Worm (Caenorhabditis elegans) whole organism, young adult: ENCODE data around the gene fmo-3.

Experiments
- F10E7.11 ChIP-seq: sonication (generic microtip); optimal IDR thresholded peaks from 2 replicates; lab custom pipeline; 2017; ENCODE audit warnings: mild to moderate bottlenecking, missing genetic modification characterization, moderate library complexity, missing compliant biosample characterization
- ama-1 ChIP-seq, 3 experiments: fragments of 150-350 bp in 1 of 3; sonication (generic microtip) in 2 of 3; optimal IDR thresholded peaks; 2 replicates each; lab custom pipeline; 2014 to 2018; ENCODE audit warnings: missing biosample characterization in 2 of 3, missing genetic modification characterization in 2 of 3, missing genetic modification reagents in 2 of 3
- unc-62 ChIP-seq: fragments of 150-350 bp; optimal IDR thresholded peaks from 2 replicates; lab custom pipeline; 2014; ENCODE audit warnings: missing biosample characterization, missing genetic modification reagents, missing genetic modification characterization

The fmo-3 gene

DNA sequence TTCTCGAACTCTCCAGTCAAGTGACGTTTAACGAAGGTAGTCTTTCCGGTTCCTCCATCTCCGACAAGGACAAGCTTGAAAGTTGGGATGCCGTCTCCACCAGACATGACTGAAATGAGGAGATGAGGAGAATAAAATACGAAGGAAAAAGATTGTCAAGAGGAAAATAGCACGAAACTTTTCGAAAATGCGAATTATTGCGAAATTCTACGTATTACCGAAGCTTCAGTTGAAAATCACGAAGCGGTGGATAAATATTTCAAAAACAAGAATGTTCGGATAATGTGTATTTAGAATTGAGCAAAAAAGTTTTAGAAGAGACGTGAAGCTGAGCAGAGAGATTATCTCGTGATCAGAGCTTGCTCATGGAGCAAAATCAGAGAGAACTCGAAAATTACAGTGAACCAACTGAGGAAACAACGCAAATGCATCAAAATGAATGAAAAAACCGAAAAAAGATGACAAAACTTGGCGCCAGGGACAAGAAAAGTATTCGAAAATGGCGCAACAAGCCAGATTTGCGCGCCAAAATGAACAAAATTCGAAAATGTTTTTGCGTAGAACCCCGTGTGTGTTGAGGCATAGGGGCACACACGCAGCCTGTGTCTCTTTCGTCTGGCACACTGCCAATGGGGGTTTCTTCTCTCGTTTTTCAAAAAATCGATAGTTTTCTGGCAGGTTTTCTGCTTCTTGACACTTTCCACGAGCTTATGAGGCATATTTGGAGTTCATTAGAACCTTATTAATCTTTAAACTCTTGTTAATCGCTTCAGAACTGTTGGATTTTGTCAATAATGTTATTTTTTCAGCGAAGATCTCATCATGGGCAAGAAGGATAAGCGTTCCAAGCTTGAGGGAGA is 53.4 kb downstream of the fmo-3 start, which contains the start of the genes ran-1 and dkc-1 (continued):
- TF ChIP-seq ama-1 (optimal IDR thresholded peaks at IDR 0.05; lab: Kevin White, UChicago) (no peak), ama-1 (GFP tag; optimal IDR thresholded peaks at IDR 0.05; lab: Kevin White, UChicago) (no peak), unc-62 (GFP tag; lab: Kevin White, UChicago) (no peak), F10E7.11 (tag; lab: Kevin White, UChicago) (no peak)
